Worm (Caenorhabditis elegans) whole organism, early embryonic: ENCODE measurements around the gene F14D7.1.

Experiments used
- aly-1 ChIP-seq: sonication (generic microtip); optimal IDR thresholded peaks from 2 replicates; lab custom pipeline; 2016; ENCODE audit warnings: missing genetic modification characterization, missing compliant biosample characterization
- ama-1 ChIP-seq: fragments of 150-350 bp; optimal IDR thresholded peaks from 2 replicates; lab custom pipeline; 2014
- ceh-13 ChIP-seq: fragments of 200-800 bp; sonication (Bioruptor generic); optimal IDR thresholded peaks from 2 replicates; lab custom pipeline; 2018; ENCODE audit warnings: mild to moderate bottlenecking, missing genetic modification characterization, missing compliant biosample characterization
- ets-7 ChIP-seq: sonication (generic microtip); optimal IDR thresholded peaks from 2 replicates; lab custom pipeline; 2016; ENCODE audit warnings: missing genotype, missing genetic modification characterization, missing compliant biosample characterization
- flt-1 ChIP-seq: fragments of 200-800 bp; sonication (Bioruptor generic); IDR thresholded peaks from 2 replicates; pipeline ENCODE4 v1.3.6; 2022; ENCODE audit warnings: missing genetic modification characterization, missing compliant biosample characterization
- hmg-4 ChIP-seq: fragments of 200-800 bp; sonication (Bioruptor generic); optimal IDR thresholded peaks from 2 replicates; lab custom pipeline; 2018; ENCODE audit warnings: mild to moderate bottlenecking, missing genetic modification characterization, missing compliant biosample characterization
- pes-1 ChIP-seq: fragments of 200-800 bp; sonication (Bioruptor generic); IDR thresholded peaks from 2 replicates; pipeline ENCODE4 v1.3.6; 2022; ENCODE audit warnings: missing genetic modification reagents, missing genetic modification characterization, missing compliant biosample characterization
- tbx-11 ChIP-seq: fragments of 200-800 bp; sonication (Bioruptor generic); IDR thresholded peaks from 2 replicates; pipeline ENCODE4 v1.3.6; 2022; ENCODE audit warnings: missing genetic modification characterization, missing compliant biosample characterization

DNA sequence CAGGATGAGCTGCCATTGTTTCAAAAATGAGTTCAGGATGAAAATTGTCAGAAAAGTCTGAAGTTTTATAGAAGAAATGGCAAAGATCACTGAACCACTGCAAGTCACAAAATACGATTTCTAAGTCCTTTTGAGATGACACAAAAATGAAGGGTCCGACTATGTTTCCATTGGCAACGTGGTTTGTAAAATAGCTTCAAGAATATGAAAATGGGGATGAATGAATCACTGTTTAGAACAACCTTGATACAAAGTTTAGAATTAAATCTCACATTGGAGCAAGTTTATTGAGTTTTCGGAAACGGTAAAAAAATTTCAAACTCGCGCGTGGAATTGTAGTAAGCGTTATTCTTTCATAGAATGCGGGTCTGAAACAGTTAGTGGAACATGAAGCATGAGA, 21.9 kb upstream of the F14D7.1 start, which contains the start of gene ddn-3:
- TF ChIP-seq tbx-11 (GFP tag; lab: Robert Waterston, UW) (no peak), pes-1 (GFP tag; lab: Robert Waterston, UW) (no peak), ceh-13 (GFP tag; lab: Kevin White, UChicago) (no peak), hmg-4 (GFP tag; lab: Kevin White, UChicago) (no peak), flt-1 (GFP tag; lab: Robert Waterston, UW) (no peak), ama-1 (lab: Kevin White, UChicago) (no peak), ets-7 (tag; lab: Kevin White, UChicago) (no peak), aly-1 (tag; lab: Kevin White, UChicago) (no peak)
